Fruit fly (Drosophila melanogaster): ENCODE measurements around the gene CG15563.
A peak's percentile ranks its signal among the peaks of the same experiment; 100 is the strongest.

The CG15563 gene

DNA sequence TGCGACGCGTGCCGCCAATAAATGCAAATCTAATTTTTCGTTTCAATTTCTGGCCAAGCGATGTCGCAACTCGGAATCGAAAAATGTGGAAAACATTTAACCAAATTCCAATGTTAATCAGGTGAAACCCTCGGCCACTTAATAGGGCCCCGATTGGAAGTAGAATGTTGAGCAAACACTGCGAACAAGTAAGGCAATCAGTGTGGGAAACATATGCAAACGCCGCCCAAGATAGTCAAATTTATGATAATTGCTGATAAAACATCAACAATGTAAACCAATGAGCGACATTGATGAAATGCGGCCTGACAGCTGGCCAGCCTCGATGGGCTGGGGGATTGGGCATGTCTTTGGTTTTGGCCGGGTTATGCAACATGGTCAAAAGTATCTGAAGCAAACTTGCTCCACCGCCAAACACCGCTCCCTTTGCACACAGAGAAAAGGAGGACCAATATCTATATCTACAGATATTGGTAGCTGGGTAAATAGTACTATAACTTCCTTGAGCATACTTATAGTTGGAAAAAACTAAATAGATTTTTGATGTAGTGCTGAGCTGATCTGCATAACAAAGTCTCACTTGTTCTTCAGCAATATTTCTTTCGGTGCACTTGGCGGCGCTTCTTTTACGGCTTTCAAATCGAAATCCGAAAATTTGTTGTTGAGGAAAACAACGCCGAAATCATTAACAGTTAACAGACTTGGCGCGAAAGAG, 15.3 kb upstream of the CG15563 start (continued):
- TF ChIP-seq CG10209 (GFP tag; optimal IDR thresholded peaks at IDR 0.05) (peak; percentile 65), Aef1 (GFP tag; IDR thresholded peaks at IDR 0.05) (peak; percentile 76), Dip2 (GFP tag; IDR thresholded peaks at IDR 0.05) (no peak), CG4424 (GFP tag; optimal IDR thresholded peaks at IDR 0.05) (peak; percentile 81), bab2 (GFP tag; optimal IDR thresholded peaks at IDR 0.05) (peak; percentile 73), CG9437 (GFP tag; optimal IDR thresholded peaks at IDR 0.05) (peak; percentile 64), D19B (GFP tag; optimal IDR thresholded peaks at IDR 0.05) (no peak), CG12071 (GFP tag; optimal IDR thresholded peaks at IDR 0.05) (peak; percentile 75), CG17361 (GFP tag; IDR thresholded peaks at IDR 0.05) (peak; percentile 79), CG8290 (GFP tag; optimal IDR thresholded peaks at IDR 0.05) (no peak), CG8290 (tag; optimal IDR thresholded peaks at IDR 0.05) (peak in 1 of 2 experiments; percentile 63), nom (GFP tag; optimal IDR thresholded peaks at IDR 0.05) (no peak), bcd (GFP tag; optimal IDR thresholded peaks at IDR 0.05) (peak; percentile 62), wor (GFP tag; IDR thresholded peaks at IDR 0.05) (peak; percentile 68), CG4820 (GFP tag; optimal IDR thresholded peaks at IDR 0.05) (peak; percentile 76), pb (GFP tag; optimal IDR thresholded peaks at IDR 0.05) (peak; percentile 59), zfh2 (GFP tag; optimal IDR thresholded peaks at IDR 0.05) (no peak), bbx (GFP tag; IDR thresholded peaks at IDR 0.05; ENCODE audit: partially characterized antibody) (no peak), Stat92E (GFP tag; optimal IDR thresholded peaks at IDR 0.05) (no peak), ATbp (GFP tag; optimal IDR thresholded peaks at IDR 0.05) (peak; percentile 65), H15 (GFP tag; IDR thresholded peaks at IDR 0.05) (peak; percentile 77), CG4282 (GFP tag; optimal IDR thresholded peaks at IDR 0.05) (peak; percentile 29), Mrtf (GFP tag; IDR thresholded peaks at IDR 0.05) (peak; percentile 83), CG8388 (GFP tag; optimal IDR thresholded peaks at IDR 0.05) (peak; percentile 70), Atf6 (GFP tag; IDR thresholded peaks at IDR 0.05) (peak; percentile 54; the same call in 1 of the 2 replicates), dimm (GFP tag; IDR thresholded peaks at IDR 0.05) (peak; percentile 58), unc-4 (GFP tag; IDR thresholded peaks at IDR 0.05; ENCODE audit: partially characterized antibody) (no peak), CG11696 (GFP tag; IDR thresholded peaks at IDR 0.05) (0 out of 2 replicates have a peak, but pooled peaks have one; percentile 31), CG7745 (tag; optimal IDR thresholded peaks at IDR 0.05) (no peak), CG5245 (GFP tag; optimal IDR thresholded peaks at IDR 0.05) (peak; percentile 76), jing (GFP tag; optimal IDR thresholded peaks at IDR 0.05) (peak; percentile 45), ro (GFP tag; IDR thresholded peaks at IDR 0.05) (no peak), ap (GFP tag; IDR thresholded peaks at IDR 0.05) (peak; percentile 34; the same call in 1 of the 2 replicates), CG10274 (GFP tag; optimal IDR thresholded peaks at IDR 0.05) (peak; percentile 41), CG13287 (GFP tag; IDR thresholded peaks at IDR 0.05; ENCODE audit: partially characterized antibody) (no peak), cato (GFP tag; optimal IDR thresholded peaks at IDR 0.05; ENCODE audit: borderline replicate concordance) (peak; percentile 48), CG5953 (GFP tag; IDR thresholded peaks at IDR 0.05) (peak; percentile 74), lola (GFP tag; optimal IDR thresholded peaks at IDR 0.05) (peak in 1 of 3 experiments; percentile 60), CG2120 (GFP tag; optimal IDR thresholded peaks at IDR 0.05) (no peak), fd64A (GFP tag; optimal IDR thresholded peaks at IDR 0.05) (peak; percentile 46), CG14050 (GFP tag; IDR thresholded peaks at IDR 0.05) (peak; percentile 70; the same call in 2 of the 3 replicates), CG12769 (tag; optimal IDR thresholded peaks at IDR 0.05) (no peak), MESR4 (GFP tag; optimal IDR thresholded peaks at IDR 0.05) (no peak), Pdp1 (GFP tag; optimal IDR thresholded peaks at IDR 0.05) (peak; percentile 56 to 82), CG18476 (GFP tag; optimal IDR thresholded peaks at IDR 0.05) (peak; percentile 55), CG9727 (GFP tag; optimal IDR thresholded peaks at IDR 0.05) (no peak), CG33213 (GFP tag; optimal IDR thresholded peaks at IDR 0.05) (peak; percentile 29), CG9609 (GFP tag; optimal IDR thresholded peaks at IDR 0.05) (peak; percentile 52), CG6689 (GFP tag; IDR thresholded peaks at IDR 0.05) (peak; percentile 81)

Data from whole organism, embryonic.